Worm (Caenorhabditis elegans): ENCODE results near the gene srz-103.

srz-103 gene

DNA sequence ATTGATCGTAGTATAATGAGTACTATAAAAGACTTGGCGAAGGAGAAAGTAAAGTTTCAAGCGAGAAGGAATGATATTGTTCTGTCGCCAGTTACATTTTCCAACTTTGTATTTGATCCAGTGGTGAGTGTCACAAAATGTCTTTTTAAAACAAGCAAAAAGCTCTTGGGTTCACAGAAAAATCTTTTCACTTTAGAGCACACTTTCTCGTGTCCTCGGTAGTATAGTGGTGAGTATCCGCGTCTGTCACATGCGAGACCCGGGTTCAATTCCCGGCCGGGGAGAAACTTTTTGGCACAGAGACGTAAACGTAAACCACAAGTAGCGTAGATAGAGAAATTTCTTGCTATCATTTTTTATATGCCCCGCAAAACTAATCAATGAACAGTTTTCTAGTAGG is 38.8 kb downstream of the srz-103 start:
- TF ChIP-seq sea-1 (GFP tag; conservative IDR thresholded peaks at IDR 0.05): no peak

DNA sequence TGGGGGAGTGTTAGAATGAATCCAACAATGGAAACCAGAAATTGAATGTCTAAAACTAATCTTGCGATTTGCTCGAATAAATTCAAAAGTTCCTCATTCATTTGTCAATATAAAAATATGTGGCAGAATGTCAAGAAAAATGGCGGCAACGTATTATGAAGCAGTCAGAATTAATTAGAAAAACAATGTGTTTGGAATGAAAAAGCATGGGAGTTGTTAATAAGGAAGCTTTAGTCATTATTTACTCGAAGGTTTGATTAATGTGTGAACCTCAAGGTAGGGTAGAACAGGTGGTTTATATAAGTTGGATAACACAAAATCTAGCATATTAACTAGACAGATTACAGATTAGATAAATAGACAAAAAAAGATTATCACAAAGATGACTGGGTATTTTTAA is 40.9 kb downstream of the srz-103 start, which contains the start of gene srw-76:
TSS of gene srw-76 (minus strand) at position 101 of the 400 bp plus-strand sequence.
- TF ChIP-seq tbx-11 (GFP tag; IDR thresholded peaks at IDR 0.05): no peak
- no peak for TF ChIP-seq ets-7 (tag; optimal IDR thresholded peaks at IDR 0.05)
- no peak for TF ChIP-seq sea-1 (GFP tag; conservative IDR thresholded peaks at IDR 0.05)
- no peak for TF ChIP-seq tra-4 (tag; optimal IDR thresholded peaks at IDR 0.05)
- no peak for TF ChIP-seq aly-1 (tag; optimal IDR thresholded peaks at IDR 0.05)
- TF ChIP-seq hmg-4 (GFP tag; optimal IDR thresholded peaks at IDR 0.05): no peak
- TF ChIP-seq tbx-37 (GFP tag; conservative IDR thresholded peaks at IDR 0.05): no peak
- no peak for TF ChIP-seq pes-1 (GFP tag; IDR thresholded peaks at IDR 0.05)
- TF ChIP-seq ceh-36 (tag; optimal IDR thresholded peaks at IDR 0.05): no peak
- TF ChIP-seq B0310.2 (tag; optimal IDR thresholded peaks at IDR 0.05): no peak
- TF ChIP-seq ama-1 (optimal IDR thresholded peaks at IDR 0.05): no peak
- TF ChIP-seq hmbx-1 (tag; optimal IDR thresholded peaks at IDR 0.05): no peak

DNA sequence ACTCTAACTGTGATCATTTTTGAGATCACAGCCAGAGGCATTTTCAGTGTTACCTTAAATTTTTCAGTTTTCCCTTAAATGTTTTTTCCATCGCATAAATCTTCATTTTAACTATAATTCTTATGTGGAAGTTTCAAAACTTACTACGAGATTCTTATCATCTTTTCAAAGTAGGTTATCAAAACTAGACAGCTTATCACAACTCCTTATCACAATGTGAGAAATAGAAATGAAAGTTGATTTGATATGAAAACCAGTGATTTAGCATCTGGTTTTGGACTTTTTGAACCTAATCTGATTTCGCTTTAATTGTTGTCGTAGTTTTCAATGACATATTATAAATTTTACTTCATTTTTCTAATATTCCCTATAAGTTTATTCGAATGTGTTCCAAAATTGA is 43.2 kb downstream of the srz-103 start, which contains the start of gene mltn-11:
TSS of gene mltn-11 (plus strand) at position 276 of the 400 bp plus-strand sequence.
- no peak for TF ChIP-seq hnd-1 (tag; optimal IDR thresholded peaks at IDR 0.05)
- TF ChIP-seq hmbx-1 (tag; optimal IDR thresholded peaks at IDR 0.05): no peak
- TF ChIP-seq F13C5.2 (tag; optimal IDR thresholded peaks at IDR 0.05): no peak
- TF ChIP-seq B0310.2 (tag; optimal IDR thresholded peaks at IDR 0.05): no peak
- no peak for TF ChIP-seq tbx-11 (GFP tag; IDR thresholded peaks at IDR 0.05)
- no peak for TF ChIP-seq ceh-13 (GFP tag; optimal IDR thresholded peaks at IDR 0.05)
- no peak for TF ChIP-seq scrt-1 (GFP tag; IDR thresholded peaks at IDR 0.05)

DNA sequence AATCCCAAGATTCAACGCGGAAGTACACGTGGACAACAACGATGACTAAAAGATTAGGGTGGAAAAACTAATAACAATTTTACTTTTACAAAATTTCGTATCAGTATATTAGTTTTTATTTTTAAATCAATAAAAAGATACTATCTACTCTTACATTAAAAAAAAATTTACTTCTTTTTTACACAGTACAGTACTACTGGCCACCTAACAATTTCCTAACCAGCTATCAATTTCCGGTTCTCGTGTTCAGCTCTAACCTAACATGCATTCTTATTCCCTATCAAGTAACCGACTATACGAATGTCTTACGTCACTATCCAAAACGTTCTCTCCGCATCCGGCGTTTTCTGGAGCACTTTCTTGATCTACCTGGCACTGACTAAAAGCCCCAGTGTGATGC is 49.5 kb downstream of the srz-103 start, which contains the start of gene srd-21:
TSS of gene srd-21 (plus strand) at position 301 of the 400 bp plus-strand sequence.
- TF ChIP-seq hmg-4 (GFP tag; optimal IDR thresholded peaks at IDR 0.05) (no peak), ceh-13 (GFP tag; optimal IDR thresholded peaks at IDR 0.05) (no peak), F13C5.2 (tag; optimal IDR thresholded peaks at IDR 0.05) (no peak), sea-1 (GFP tag; conservative IDR thresholded peaks at IDR 0.05) (no peak), ets-7 (tag; optimal IDR thresholded peaks at IDR 0.05) (no peak), scrt-1 (GFP tag; IDR thresholded peaks at IDR 0.05) (no peak), ceh-36 (tag; optimal IDR thresholded peaks at IDR 0.05) (no peak), flt-1 (GFP tag; IDR thresholded peaks at IDR 0.05) (no peak)

DNA sequence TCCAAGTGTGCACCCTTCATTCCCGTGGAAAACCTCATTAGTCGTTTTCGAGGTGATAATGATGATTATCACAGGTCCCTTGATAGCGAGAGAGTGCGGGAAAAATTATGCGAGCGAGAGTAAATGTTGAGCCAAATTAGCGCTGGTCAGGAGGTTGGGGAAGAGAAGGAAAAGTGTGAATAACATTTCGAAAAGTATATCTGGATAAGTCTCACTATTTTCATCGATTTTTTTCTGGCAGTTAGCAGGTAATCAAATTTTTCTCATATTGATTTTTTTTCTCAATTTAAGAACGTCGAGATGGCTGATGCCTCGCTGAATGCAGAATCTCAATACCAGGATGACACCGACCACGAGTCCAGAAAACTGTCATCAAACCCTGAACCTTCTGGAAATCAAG is 50.1 kb downstream of the srz-103 start, which contains the start of gene W06G6.2:
TSS of gene W06G6.2 (plus strand) at position 301 of the 400 bp plus-strand sequence.
- TF ChIP-seq tra-4 (tag; optimal IDR thresholded peaks at IDR 0.05) (no peak), tbx-37 (GFP tag; conservative IDR thresholded peaks at IDR 0.05) (no peak), hmbx-1 (tag; optimal IDR thresholded peaks at IDR 0.05) (no peak), hmg-4 (GFP tag; optimal IDR thresholded peaks at IDR 0.05) (no peak), ceh-36 (tag; optimal IDR thresholded peaks at IDR 0.05) (no peak), aly-1 (tag; optimal IDR thresholded peaks at IDR 0.05) (no peak), tbx-11 (GFP tag; IDR thresholded peaks at IDR 0.05) (no peak), flt-1 (GFP tag; IDR thresholded peaks at IDR 0.05) (no peak), ets-7 (tag; optimal IDR thresholded peaks at IDR 0.05) (no peak), ama-1 (optimal IDR thresholded peaks at IDR 0.05) (no peak), hnd-1 (tag; optimal IDR thresholded peaks at IDR 0.05) (no peak), F13C5.2 (tag; optimal IDR thresholded peaks at IDR 0.05) (no peak), pes-1 (GFP tag; IDR thresholded peaks at IDR 0.05) (no peak)

DNA sequence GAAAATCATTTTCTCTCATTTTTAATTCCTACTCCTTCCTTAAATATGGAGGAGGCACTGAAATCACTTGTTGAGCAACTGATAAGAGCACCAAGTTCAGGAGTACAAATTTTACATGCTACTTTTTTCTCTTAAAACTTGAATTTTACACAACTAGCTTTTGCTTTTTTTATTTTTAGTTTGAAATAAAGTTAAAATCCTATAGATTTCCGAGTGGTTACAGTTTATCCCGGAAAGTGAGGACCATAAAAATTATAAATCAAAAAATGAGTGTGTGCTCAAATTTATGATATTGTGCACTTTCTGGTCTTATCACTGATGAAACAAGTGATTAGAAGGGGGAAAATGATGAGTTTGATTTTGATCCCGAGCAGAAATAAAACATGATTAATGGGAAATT is 51.2 kb downstream of the srz-103 start, which contains the start of gene oac-53:
TSS of gene oac-53 (minus strand) at position 9 of the 400 bp plus-strand sequence.
- no peak for TF ChIP-seq ets-7 (tag; optimal IDR thresholded peaks at IDR 0.05)
- no peak for TF ChIP-seq tbx-11 (GFP tag; IDR thresholded peaks at IDR 0.05)
- no peak for TF ChIP-seq sea-1 (GFP tag; conservative IDR thresholded peaks at IDR 0.05)
- no peak for TF ChIP-seq B0310.2 (tag; optimal IDR thresholded peaks at IDR 0.05)
- no peak for TF ChIP-seq ama-1 (optimal IDR thresholded peaks at IDR 0.05)
- no peak for TF ChIP-seq hmg-4 (GFP tag; optimal IDR thresholded peaks at IDR 0.05)
- TF ChIP-seq hnd-1 (tag; optimal IDR thresholded peaks at IDR 0.05): no peak
- no peak for TF ChIP-seq pes-1 (GFP tag; IDR thresholded peaks at IDR 0.05)
- TF ChIP-seq flt-1 (GFP tag; IDR thresholded peaks at IDR 0.05): no peak

Measured in whole organism, early embryonic.